Worm (Caenorhabditis elegans) whole organism, mixed stage, embryonic: ENCODE results near the gene F58B4.7.

Experiments
- blmp-1 ChIP-seq: fragments of 150-350 bp; optimal IDR thresholded peaks from 2 replicates; lab custom pipeline; 2014; ENCODE audit warnings: missing biosample characterization, missing genetic modification characterization
- elt-1 ChIP-seq: sonication (generic microtip); optimal IDR thresholded peaks from 2 replicates; lab custom pipeline; 2017; ENCODE audit warnings: missing genetic modification characterization, mild to moderate bottlenecking, missing compliant biosample characterization, antibody characterized with exemption, moderate library complexity, borderline replicate concordance; ENCODE audit not compliant: insufficient read depth
- lsy-2 ChIP-seq: fragments of 150-350 bp; optimal IDR thresholded peaks from 2 replicates; lab custom pipeline; 2014; ENCODE audit warnings: missing biosample characterization, missing genetic modification characterization
- nhr-237 ChIP-seq: fragments of 150-350 bp; optimal IDR thresholded peaks from 2 replicates; lab custom pipeline; 2014; ENCODE audit warnings: missing biosample characterization, missing genetic modification characterization
- unc-39 ChIP-seq: fragments of 150-350 bp; optimal IDR thresholded peaks from 2 replicates; lab custom pipeline; 2014; ENCODE audit warnings: missing biosample characterization, missing genetic modification characterization
- ztf-11 ChIP-seq: fragments of 150-350 bp; optimal IDR thresholded peaks from 2 replicates; lab custom pipeline; 2014; ENCODE audit warnings: missing biosample characterization, missing genetic modification characterization

- no peak for TF ChIP-seq blmp-1 (tag; lab: Kevin White, UChicago)
- no peak for TF ChIP-seq nhr-237 (tag; lab: Kevin White, UChicago)
- TF ChIP-seq ztf-11 (tag; lab: Kevin White, UChicago): no peak
- TF ChIP-seq lsy-2 (tag; lab: Kevin White, UChicago): no peak
- TF ChIP-seq elt-1 (tag; lab: Kevin White, UChicago): no peak
- TF ChIP-seq unc-39: no peak
These were observed 14.2 kb upstream of the F58B4.7 start for ce11 chrV:10937294-10937693.
